Worm (Caenorhabditis elegans) whole organism, L1 larva: ENCODE results near the gene F54C9.11.

Experiments
- C16A3.4 ChIP-seq: fragments of 150-350 bp; optimal IDR thresholded peaks from 2 replicates; lab custom pipeline; 2014; ENCODE audit warnings: missing biosample characterization, missing genetic modification characterization
- blmp-1 ChIP-seq: fragments of 150-350 bp; optimal IDR thresholded peaks from 2 replicates; lab custom pipeline; 2014; ENCODE audit warnings: missing biosample characterization, missing genetic modification characterization
- lin-35 ChIP-seq, 2 experiments: fragments of 150-350 bp; optimal IDR thresholded peaks; 2 replicates each; lab custom pipeline; 2014; ENCODE audit warnings: missing biosample characterization in 2 of 2, missing genetic modification characterization in 2 of 2, missing genetic modification reagents in 2 of 2
- nhr-11 ChIP-seq: fragments of 150-350 bp; optimal IDR thresholded peaks from 2 replicates; lab custom pipeline; 2014; ENCODE audit warnings: missing biosample characterization, missing genetic modification characterization
- nhr-12 ChIP-seq: sonication (generic microtip); optimal IDR thresholded peaks from 2 replicates; lab custom pipeline; 2017; ENCODE audit warnings: missing biosample characterization, missing genetic modification characterization
- nhr-77 ChIP-seq: fragments of 150-350 bp; optimal IDR thresholded peaks from 2 replicates; lab custom pipeline; 2014; ENCODE audit warnings: missing biosample characterization, missing genetic modification characterization
- nhr-85 ChIP-seq: sonication (generic microtip); peaks from one replicate; lab custom pipeline; 2016; ENCODE audit warnings: missing genetic modification characterization, inconsistent platforms, missing compliant biosample characterization
- pag-3 ChIP-seq: sonication (generic microtip); optimal IDR thresholded peaks from 2 replicates; lab custom pipeline; 2017; ENCODE audit warnings: missing genetic modification characterization, mild to moderate bottlenecking, missing compliant biosample characterization, antibody characterized with exemption, borderline replicate concordance; ENCODE audit not compliant: insufficient read depth
- pqm-1 ChIP-seq: sonication (generic microtip); optimal IDR thresholded peaks from 3 replicates; lab custom pipeline; 2017; ENCODE audit warnings: missing biosample characterization, missing genetic modification characterization
- tbx-2 ChIP-seq: sonication (generic microtip); optimal IDR thresholded peaks from 2 replicates; lab custom pipeline; 2016; ENCODE audit warnings: missing genetic modification characterization, missing compliant biosample characterization
- zip-4 ChIP-seq: fragments of 200-800 bp; sonication (Bioruptor generic); optimal IDR thresholded peaks from 2 replicates; lab custom pipeline; 2018; ENCODE audit warnings: mild to moderate bottlenecking, missing genetic modification characterization, moderate library complexity, missing compliant biosample characterization

- TF ChIP-seq nhr-85 = no peak
- no peak for TF ChIP-seq nhr-77 (tag; lab: Kevin White, UChicago)
- no peak for TF ChIP-seq zip-4 (GFP tag; lab: Kevin White, UChicago)
- no peak for TF ChIP-seq C16A3.4 (tag; lab: Kevin White, UChicago)
- TF ChIP-seq tbx-2 (tag; lab: Kevin White, UChicago) = no peak
- TF ChIP-seq nhr-11 = no peak
- TF ChIP-seq blmp-1 (tag; lab: Kevin White, UChicago) = no peak
- TF ChIP-seq pqm-1 (tag; lab: Kevin White, UChicago) = no peak
- TF ChIP-seq pag-3 = no peak
- no peak for TF ChIP-seq nhr-12 (tag; lab: Kevin White, UChicago)
- no peak for TF ChIP-seq lin-35 (GFP tag; optimal IDR thresholded peaks at IDR 0.05; lab: Kevin White, UChicago)
Measured at ce11 chrII:8621883-8622282, 37.0 kb upstream of the F54C9.11 start, which contains the start of gene T22C8.3.
